Worm (Caenorhabditis elegans) whole organism, L4/young adult: ENCODE data around the gene Y110A2AL.4.

Source experiments
- W03F9.2 ChIP-seq: fragments of 150-350 bp; optimal IDR thresholded peaks from 2 replicates; lab custom pipeline; 2014; ENCODE audit warnings: missing biosample characterization, missing genetic modification characterization
- dao-5 ChIP-seq: sonication (generic microtip); optimal IDR thresholded peaks from 2 replicates; lab custom pipeline; 2016; ENCODE audit warnings: missing genotype, missing genetic modification characterization, moderate library complexity, missing compliant biosample characterization
- him-1 ChIP-seq: sonication (generic microtip); optimal IDR thresholded peaks from 2 replicates; lab custom pipeline; 2016; ENCODE audit warnings: missing genotype, missing genetic modification reagents, missing genetic modification characterization, missing compliant biosample characterization

The Y110A2AL.4 gene

DNA sequence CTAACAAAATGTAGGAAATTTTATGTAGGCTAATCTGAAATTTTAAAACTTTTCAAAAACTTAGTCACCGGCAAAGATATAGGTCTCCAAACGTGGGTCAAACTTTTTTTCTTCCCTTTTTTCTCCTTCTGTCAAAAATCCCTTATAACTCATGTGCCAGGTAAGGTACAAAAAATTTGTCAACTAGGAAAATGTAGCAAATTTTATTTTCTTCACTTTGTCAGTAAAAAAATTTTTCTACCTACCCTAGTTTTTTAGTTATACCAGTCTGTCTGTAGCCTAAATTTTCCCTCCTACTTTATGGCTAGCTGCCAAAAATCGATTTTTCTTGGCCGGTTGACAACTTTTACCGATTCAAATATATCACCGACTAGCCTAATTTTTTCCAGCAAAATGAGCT, 22.4 kb upstream of the Y110A2AL.4 start, which contains the start of gene set-13:
Gene set-13, plus strand, starts transcription at position 301 of the 400 bp plus-strand sequence.
- TF ChIP-seq W03F9.2 (no peak), him-1 (tag; lab: Kevin White, UChicago) (no peak), dao-5 (tag; lab: Kevin White, UChicago) (no peak)

- TF ChIP-seq him-1 (tag; lab: Kevin White, UChicago) (no peak), W03F9.2 (no peak), dao-5 (tag; lab: Kevin White, UChicago) (no peak)
These were observed 16.6 kb upstream of the Y110A2AL.4 start, which contains the start of the genes fut-4 and K12H6.10 for ce11 chrII:2822435-2822920. Gene fut-4, minus strand, starts transcription at chrII:2822535. Gene K12H6.10, plus strand, starts transcription at chrII:2822870.

DNA sequence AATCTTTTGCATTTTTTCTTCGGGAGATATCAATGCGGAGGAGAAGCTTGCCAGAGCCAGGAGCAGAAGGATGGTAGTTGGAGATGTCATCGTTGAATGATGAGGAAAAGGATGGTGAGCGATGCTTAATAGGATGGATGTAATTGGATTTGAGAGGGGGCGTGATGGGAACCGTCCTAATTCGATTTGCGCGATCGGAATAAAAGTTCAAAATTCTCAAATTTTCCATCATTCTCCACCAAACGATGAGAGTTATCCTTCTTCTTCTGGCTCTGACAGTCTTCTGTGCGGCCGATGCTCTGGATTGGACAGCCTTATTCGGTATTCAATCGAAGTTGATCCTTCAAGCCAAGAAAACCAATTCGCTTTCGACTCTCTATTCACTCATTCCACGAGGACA, 14.9 kb upstream of the Y110A2AL.4 start, which contains the start of the genes K12H6.4 and K12H6.9:
Gene K12H6.4, minus strand, starts transcription at position 101 of the 400 bp plus-strand sequence.
Gene K12H6.9, plus strand, starts transcription at position 236 of the 400 bp plus-strand sequence.
- TF ChIP-seq dao-5 (tag; lab: Kevin White, UChicago) (no peak), W03F9.2 (no peak), him-1 (tag; lab: Kevin White, UChicago) (no peak)

DNA sequence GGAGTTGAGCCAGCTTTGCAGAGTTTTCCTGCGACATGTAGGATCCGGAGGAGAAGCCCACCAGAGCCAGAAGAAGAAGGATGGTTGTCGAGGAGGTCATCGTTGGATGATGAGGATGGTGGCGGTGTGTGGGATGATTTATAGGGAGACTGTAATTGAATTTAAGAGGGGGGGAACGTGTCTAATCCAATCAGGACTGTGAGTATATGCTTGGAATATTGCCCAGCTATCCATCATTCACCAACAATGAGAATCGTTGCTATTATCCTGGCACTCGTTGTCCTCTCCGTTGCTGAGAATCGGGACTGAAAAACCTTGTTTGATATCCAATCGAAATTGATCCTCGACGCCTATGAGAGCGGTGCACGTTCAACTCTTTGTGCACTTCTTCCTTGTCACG, 13.0 kb upstream of the Y110A2AL.4 start, which contains the start of gene K12H6.5:
Gene K12H6.5, minus strand, starts transcription at position 101 of the 400 bp plus-strand sequence.
- TF ChIP-seq dao-5 (tag; lab: Kevin White, UChicago) = no peak
- no peak for TF ChIP-seq W03F9.2
- TF ChIP-seq him-1 (tag; lab: Kevin White, UChicago) = no peak

DNA sequence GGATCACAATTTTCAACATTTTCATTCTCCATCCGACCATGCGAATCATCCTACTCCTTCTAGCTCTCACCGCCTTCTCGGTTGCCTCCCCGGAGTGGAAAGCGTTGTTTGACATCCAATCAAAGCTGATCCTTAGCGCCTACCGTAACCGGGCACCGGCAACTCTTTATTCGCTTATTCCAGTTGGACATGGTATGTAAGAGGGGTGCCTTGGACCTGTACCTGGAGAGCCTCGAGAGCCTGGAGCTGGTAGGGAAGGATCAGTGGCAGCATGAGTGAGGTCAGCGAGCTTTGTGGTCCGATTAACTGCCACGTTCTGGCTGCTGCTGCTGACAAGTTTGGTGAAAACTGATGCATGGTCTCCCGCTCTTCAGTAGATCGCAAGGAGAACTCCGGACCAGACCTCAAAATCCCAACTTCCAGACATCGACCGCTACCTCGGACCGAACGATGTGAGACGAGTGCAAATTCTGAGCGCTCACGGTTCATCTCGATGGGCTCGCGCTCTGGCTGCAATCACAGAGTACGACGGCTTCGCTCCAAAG, 11.2 kb upstream of the Y110A2AL.4 start, which contains the start of gene K12H6.8:
Gene K12H6.8, plus strand, starts transcription at position 38 of the 545 bp plus-strand sequence.
- TF ChIP-seq dao-5 (tag; lab: Kevin White, UChicago) (no peak), him-1 (tag; lab: Kevin White, UChicago) (no peak), W03F9.2 (no peak)

DNA sequence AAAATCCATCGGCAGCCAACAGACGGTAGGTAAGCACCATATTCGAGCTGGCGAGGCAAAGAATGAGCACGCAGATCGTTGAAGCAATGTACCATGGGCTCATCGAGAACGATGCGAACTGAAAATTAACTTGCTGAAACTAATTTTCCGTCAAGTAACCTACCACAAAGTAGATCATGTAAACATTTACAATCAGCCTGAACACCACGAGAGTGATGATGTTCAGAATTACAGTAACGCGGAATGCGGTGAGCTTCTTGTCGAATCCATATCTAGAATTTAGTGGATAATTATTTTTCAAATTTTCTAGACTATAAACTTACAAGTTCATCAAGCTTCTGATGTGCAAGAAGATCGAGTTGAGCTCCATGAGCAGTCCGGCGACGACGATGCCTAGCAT, 9.6 kb upstream of the Y110A2AL.4 start:
- TF ChIP-seq W03F9.2 (no peak), him-1 (tag; lab: Kevin White, UChicago) (no peak), dao-5 (tag; lab: Kevin White, UChicago) (no peak)

DNA sequence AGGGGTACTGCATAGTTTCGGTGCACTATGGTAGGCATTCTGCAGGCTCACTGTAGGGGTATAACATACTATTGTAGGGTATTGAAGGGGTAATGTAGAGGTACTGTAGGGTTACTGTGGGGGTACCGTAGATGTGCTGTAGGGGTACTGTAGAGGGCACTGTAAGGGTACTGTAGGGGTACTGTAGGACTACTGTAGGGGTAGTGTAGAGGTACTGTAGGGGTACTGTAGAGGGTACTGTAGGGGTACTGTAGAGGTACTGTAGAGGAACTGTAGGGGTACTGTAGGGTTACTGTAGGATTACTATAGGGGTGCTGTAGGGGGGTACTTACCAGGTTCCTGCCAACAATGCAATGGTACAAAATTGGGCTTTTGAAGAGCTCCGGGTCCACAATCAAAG, 9.0 kb upstream of the Y110A2AL.4 start:
- TF ChIP-seq W03F9.2 = no peak
- TF ChIP-seq dao-5 (tag; lab: Kevin White, UChicago) = no peak
- no peak for TF ChIP-seq him-1 (tag; lab: Kevin White, UChicago)

DNA sequence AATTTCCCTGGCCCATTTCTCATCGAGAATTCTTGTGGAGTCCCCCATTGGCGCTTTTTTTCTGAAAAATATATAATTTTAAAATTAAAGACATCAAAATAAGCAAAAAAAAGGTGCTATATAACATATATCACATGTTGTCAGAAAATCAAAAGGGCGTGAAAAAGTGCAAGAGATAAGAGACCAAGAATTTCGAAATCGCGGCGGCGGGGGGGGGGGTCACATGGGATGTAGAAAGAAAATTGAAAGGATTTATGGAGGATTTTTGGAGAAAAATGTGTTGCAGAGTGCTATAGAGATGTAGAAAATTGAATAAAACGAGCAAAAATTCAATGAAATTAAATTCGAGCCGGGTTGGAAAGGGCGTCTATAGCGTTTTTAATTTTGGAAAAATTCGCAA, 7.9 kb upstream of the Y110A2AL.4 start, which contains the start of gene K12H6.6:
Gene K12H6.6, minus strand, starts transcription at position 61 of the 400 bp plus-strand sequence.
- TF ChIP-seq him-1 (tag; lab: Kevin White, UChicago) (no peak), W03F9.2 (no peak), dao-5 (tag; lab: Kevin White, UChicago) (no peak)

ce11 chrII:2832098-2832497, 7.0 kb upstream of the Y110A2AL.4 start:
- TF ChIP-seq W03F9.2 (no peak), dao-5 (tag; lab: Kevin White, UChicago) (no peak), him-1 (tag; lab: Kevin White, UChicago) (no peak)

- TF ChIP-seq dao-5 (tag; lab: Kevin White, UChicago) = no peak
- TF ChIP-seq him-1 (tag; lab: Kevin White, UChicago) = no peak
- no peak for TF ChIP-seq W03F9.2
These were observed 6.6 kb upstream of the Y110A2AL.4 start for ce11 chrII:2832539-2832938.

ce11 chrII:2834105-2834504, 5.0 kb upstream of the Y110A2AL.4 start:
- TF ChIP-seq dao-5 (tag; lab: Kevin White, UChicago) (no peak), W03F9.2 (no peak), him-1 (tag; lab: Kevin White, UChicago) (no peak)

DNA sequence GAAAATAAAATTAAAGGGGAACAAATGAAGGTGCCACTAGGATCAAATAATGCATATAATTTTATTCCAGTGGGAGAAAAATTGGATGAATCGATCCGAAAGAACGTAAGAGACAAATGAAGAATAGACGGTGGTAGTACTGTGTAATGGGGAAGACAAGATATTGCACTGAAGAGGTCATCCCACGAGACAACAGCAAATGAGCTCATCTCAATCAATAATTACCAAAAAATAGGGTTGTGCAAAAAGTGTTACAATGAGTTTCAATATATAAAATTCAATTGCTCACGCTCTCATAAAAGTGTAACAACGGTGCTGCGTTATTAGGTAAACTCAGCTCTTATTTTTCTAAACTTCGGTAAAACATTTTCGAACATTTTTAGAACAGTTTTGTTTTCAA, 2.3 kb upstream of the Y110A2AL.4 start, which contains the start of gene K12H6.7:
Gene K12H6.7, minus strand, starts transcription at position 101 of the 400 bp plus-strand sequence.
- TF ChIP-seq him-1 (tag; lab: Kevin White, UChicago) (no peak), W03F9.2 (no peak), dao-5 (tag; lab: Kevin White, UChicago) (no peak)

ce11 chrII:2841529-2841928, 2.4 kb downstream of the Y110A2AL.4 start, which contains the start of gene Y110A2AL.6:
Gene Y110A2AL.6, minus strand, starts transcription at chrII:2841629.
- TF ChIP-seq W03F9.2 = no peak
- TF ChIP-seq him-1 (tag; lab: Kevin White, UChicago) = no peak
- no peak for TF ChIP-seq dao-5 (tag; lab: Kevin White, UChicago)

- TF ChIP-seq dao-5 (tag; lab: Kevin White, UChicago) (no peak), him-1 (tag; lab: Kevin White, UChicago) (no peak), W03F9.2 (no peak)
These were observed 4.0 kb downstream of the Y110A2AL.4 start, which contains the start of gene Y110A2AL.7 for ce11 chrII:2843088-2843487. Gene Y110A2AL.7, minus strand, starts transcription at chrII:2843188.
